Worm (Caenorhabditis elegans) whole organism, L2 larva: ENCODE results near the gene lpr-7.

Experiments used
- egl-27 ChIP-seq: sonication (generic microtip); optimal IDR thresholded peaks from 3 replicates; lab custom pipeline; 2017; ENCODE audit warnings: missing biosample characterization, missing genetic modification reagents, missing genetic modification characterization
- elt-1 ChIP-seq: fragments of 150-350 bp; optimal IDR thresholded peaks from 2 replicates; lab custom pipeline; 2014; ENCODE audit warnings: missing biosample characterization, missing genetic modification characterization
- fos-1 ChIP-seq: fragments of 150-350 bp; optimal IDR thresholded peaks from 2 replicates; lab custom pipeline; 2014; ENCODE audit warnings: missing biosample characterization, missing genetic modification characterization
- nhr-12 ChIP-seq: fragments of 150-350 bp; optimal IDR thresholded peaks from 2 replicates; lab custom pipeline; 2014; ENCODE audit warnings: missing biosample characterization, missing genetic modification characterization
- nhr-77 ChIP-seq: fragments of 150-350 bp; optimal IDR thresholded peaks from 2 replicates; lab custom pipeline; 2014; ENCODE audit warnings: missing biosample characterization, missing genetic modification characterization
- ztf-1 ChIP-seq: fragments of 200-800 bp; sonication (Bioruptor generic); conservative IDR thresholded peaks from 2 replicates; pipeline ENCODE4 v1.3.6; 2022; ENCODE audit warnings: missing genetic modification characterization, missing compliant biosample characterization

DNA sequence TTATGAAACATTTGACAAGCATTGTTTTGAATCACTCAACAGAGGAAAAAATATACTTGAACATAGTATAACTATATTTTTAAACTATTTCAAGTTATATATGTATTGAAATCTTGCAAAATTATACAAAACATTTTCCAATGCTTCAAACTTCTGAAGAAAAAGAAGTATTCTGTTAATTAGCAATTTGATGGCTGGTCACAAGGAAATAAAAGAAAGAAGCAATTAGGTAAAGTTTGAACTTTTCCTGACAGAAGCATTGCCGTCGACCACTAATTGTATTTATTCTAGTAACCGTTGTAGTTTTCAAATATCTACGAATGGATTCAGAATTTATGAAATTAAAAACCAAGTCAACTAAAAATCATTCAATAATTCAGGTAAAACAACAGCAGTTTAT, 32.6 kb downstream of the lpr-7 start:
- TF ChIP-seq ztf-1 (no peak), nhr-12 (no peak), nhr-77 (no peak), fos-1 (tag; lab: Kevin White, UChicago) (no peak), elt-1 (tag; lab: Kevin White, UChicago) (no peak), egl-27 (no peak)
